Fruit fly (Drosophila melanogaster): Measurements from ENCODE around the gene CG14683.

The CG14683 gene

dm6 chr3R:10659563-10659962, 36.9 kb upstream of the CG14683 start:
- no peak for TF ChIP-seq Hr78 (GFP tag; optimal IDR thresholded peaks at IDR 0.05)
- no peak for TF ChIP-seq Hnf4 (GFP tag; optimal IDR thresholded peaks at IDR 0.05)
- TF ChIP-seq Dif (GFP tag; optimal IDR thresholded peaks at IDR 0.05; ENCODE audit: partially characterized antibody): no peak
- no peak for TF ChIP-seq psq (GFP tag; optimal IDR thresholded peaks at IDR 0.05)
- TF ChIP-seq Vsx2 (GFP tag; optimal IDR thresholded peaks at IDR 0.05; ENCODE audit: partially characterized antibody): no peak
- no peak for TF ChIP-seq dmrt93B (GFP tag; optimal IDR thresholded peaks at IDR 0.05)
- TF ChIP-seq CrebA (GFP tag; optimal IDR thresholded peaks at IDR 0.05; ENCODE audit: borderline replicate concordance): no peak
- no peak for TF ChIP-seq woc (GFP tag; optimal IDR thresholded peaks at IDR 0.05)
- no peak for TF ChIP-seq fru (GFP tag; optimal IDR thresholded peaks at IDR 0.05)
- no peak for TF ChIP-seq sage (GFP tag; optimal IDR thresholded peaks at IDR 0.05)
- TF ChIP-seq brk (GFP tag; optimal IDR thresholded peaks at IDR 0.05): no peak
- TF ChIP-seq N (GFP tag; optimal IDR thresholded peaks at IDR 0.05): no peak
- no peak for TF ChIP-seq Mio (GFP tag; optimal IDR thresholded peaks at IDR 0.05)

- TF ChIP-seq CG32264 (GFP tag; optimal IDR thresholded peaks at IDR 0.05) (no peak), Mio (GFP tag; optimal IDR thresholded peaks at IDR 0.05) (no peak), HLH106 (tag; optimal IDR thresholded peaks at IDR 0.05) (peak; percentile 72), jim (GFP tag; optimal IDR thresholded peaks at IDR 0.05) (no peak), Rel (GFP tag; optimal IDR thresholded peaks at IDR 0.05) (no peak), Rel (tag; optimal IDR thresholded peaks at IDR 0.05) (no peak), dl (GFP tag; optimal IDR thresholded peaks at IDR 0.05; ENCODE audit: insufficient read depth in 1 of 2, partially characterized antibody in 2 of 2) (no peak), dmrt93B (GFP tag; optimal IDR thresholded peaks at IDR 0.05) (peak; percentile 46), br (GFP tag; optimal IDR thresholded peaks at IDR 0.05) (peak; percentile 32), N (GFP tag; optimal IDR thresholded peaks at IDR 0.05) (no peak), ey (GFP tag; optimal IDR thresholded peaks at IDR 0.05) (peak; percentile 52), usp (GFP tag; optimal IDR thresholded peaks at IDR 0.05) (no peak), Myc (optimal IDR thresholded peaks at IDR 0.05) (no peak), pan (optimal IDR thresholded peaks at IDR 0.05) (no peak), lola (GFP tag; optimal IDR thresholded peaks at IDR 0.05) (no peak), foxo (GFP tag; optimal IDR thresholded peaks at IDR 0.05) (peak in 1 of 2 experiments; percentile 75), Hnf4 (GFP tag; optimal IDR thresholded peaks at IDR 0.05) (peak; percentile 33), Jra (GFP tag; optimal IDR thresholded peaks at IDR 0.05) (no peak), brk (GFP tag; optimal IDR thresholded peaks at IDR 0.05) (no peak), tai (GFP tag; optimal IDR thresholded peaks at IDR 0.05) (no peak), sage (GFP tag; optimal IDR thresholded peaks at IDR 0.05) (peak; percentile 42), psq (GFP tag; optimal IDR thresholded peaks at IDR 0.05) (peak; percentile 51), OdsH (GFP tag; optimal IDR thresholded peaks at IDR 0.05) (peak; percentile 72), CrebA (GFP tag; optimal IDR thresholded peaks at IDR 0.05; ENCODE audit: borderline replicate concordance) (no peak), Hr78 (GFP tag; optimal IDR thresholded peaks at IDR 0.05) (no peak), Vsx2 (GFP tag; optimal IDR thresholded peaks at IDR 0.05; ENCODE audit: partially characterized antibody) (no peak), fru (GFP tag; optimal IDR thresholded peaks at IDR 0.05) (peak; percentile 70), Dfd (GFP tag; optimal IDR thresholded peaks at IDR 0.05) (no peak), Abd-B (GFP tag; optimal IDR thresholded peaks at IDR 0.05) (no peak), Sp1 (GFP tag; optimal IDR thresholded peaks at IDR 0.05) (peak; percentile 72), CG9705 (GFP tag; optimal IDR thresholded peaks at IDR 0.05) (peak; percentile 27), dsf (GFP tag; optimal IDR thresholded peaks at IDR 0.05; ENCODE audit: borderline replicate concordance) (no peak), Hr83 (GFP tag; optimal IDR thresholded peaks at IDR 0.05; ENCODE audit: poor library complexity, severe bottlenecking) (no peak), GATAd (GFP tag; optimal IDR thresholded peaks at IDR 0.05) (no peak), rgr (GFP tag; optimal IDR thresholded peaks at IDR 0.05) (peak; percentile 69), woc (GFP tag; optimal IDR thresholded peaks at IDR 0.05) (peak; percentile 35), h (GFP tag; optimal IDR thresholded peaks at IDR 0.05) (peak; percentile 67), sv (GFP tag; optimal IDR thresholded peaks at IDR 0.05) (no peak), Dif (GFP tag; optimal IDR thresholded peaks at IDR 0.05; ENCODE audit: partially characterized antibody) (no peak)
Observed at dm6 chr3R:10661098-10661497, 35.3 kb upstream of the CG14683 start.

All from whole organism, wandering third instar larva.